Worm (Caenorhabditis elegans) whole organism, late embryonic: ENCODE measurements around the gene H04D03.2.

Experiments
- C38D4.7 ChIP-seq: fragments of 200-800 bp; sonication (Bioruptor generic); optimal IDR thresholded peaks from 2 replicates; lab custom pipeline; 2018; ENCODE audit warnings: mild to moderate bottlenecking, missing genetic modification characterization, moderate library complexity, missing compliant biosample characterization
- F13H6.1 ChIP-seq: sonication (generic microtip); optimal IDR thresholded peaks from 2 replicates; lab custom pipeline; 2016; ENCODE audit warnings: missing genetic modification characterization, missing compliant biosample characterization
- ama-1 ChIP-seq: fragments of 150-350 bp; optimal IDR thresholded peaks from 2 replicates; lab custom pipeline; 2014
- ceh-14 ChIP-seq: sonication (generic microtip); optimal IDR thresholded peaks from 2 replicates; lab custom pipeline; 2016; ENCODE audit warnings: missing genotype, missing genetic modification characterization, missing compliant biosample characterization
- ceh-18 ChIP-seq: sonication (generic microtip); optimal IDR thresholded peaks from 2 replicates; lab custom pipeline; 2016; ENCODE audit warnings: missing genetic modification characterization, missing compliant biosample characterization
- ceh-19 ChIP-seq: fragments of 200-800 bp; sonication (Bioruptor generic); optimal IDR thresholded peaks from 2 replicates; lab custom pipeline; 2018; ENCODE audit warnings: mild to moderate bottlenecking, missing genetic modification characterization, missing compliant biosample characterization
- ceh-2 ChIP-seq: sonication (generic microtip); optimal IDR thresholded peaks from 2 replicates; lab custom pipeline; 2016; ENCODE audit warnings: missing genotype, missing genetic modification characterization, missing compliant biosample characterization
- ceh-22 ChIP-seq: sonication (generic microtip); optimal IDR thresholded peaks from 2 replicates; lab custom pipeline; 2017; ENCODE audit warnings: missing biosample characterization, missing genetic modification characterization
- ceh-24 ChIP-seq: sonication (generic microtip); optimal IDR thresholded peaks from 2 replicates; lab custom pipeline; 2016; ENCODE audit warnings: mild to moderate bottlenecking, missing genetic modification characterization, missing compliant biosample characterization
- ceh-30 ChIP-seq: fragments of 150-350 bp; optimal IDR thresholded peaks from 2 replicates; lab custom pipeline; 2014; ENCODE audit warnings: missing biosample characterization, missing genetic modification characterization
- ceh-31 ChIP-seq: sonication (generic microtip); optimal IDR thresholded peaks from 2 replicates; lab custom pipeline; 2016; ENCODE audit warnings: missing genetic modification characterization, missing compliant biosample characterization
- ceh-34 ChIP-seq: sonication (generic microtip); optimal IDR thresholded peaks from 2 replicates; lab custom pipeline; 2016; ENCODE audit warnings: mild to moderate bottlenecking, missing genetic modification characterization, missing compliant biosample characterization
- ceh-45 ChIP-seq: fragments of 200-800 bp; sonication (Bioruptor generic); IDR thresholded peaks from 2 replicates; pipeline ENCODE4 v1.3.6; 2022; ENCODE audit warnings: missing genetic modification reagents, missing genetic modification characterization, missing compliant biosample characterization
- ceh-48 ChIP-seq: sonication (generic microtip); optimal IDR thresholded peaks from 2 replicates; lab custom pipeline; 2016; ENCODE audit warnings: missing genetic modification characterization, inconsistent platforms, missing compliant biosample characterization
- ceh-6 ChIP-seq: fragments of 200-800 bp; sonication (Bioruptor generic); optimal IDR thresholded peaks from 2 replicates; lab custom pipeline; 2018; ENCODE audit warnings: mild to moderate bottlenecking, missing genetic modification characterization, missing compliant biosample characterization
- ceh-9 ChIP-seq: sonication (generic microtip); optimal IDR thresholded peaks from 2 replicates; lab custom pipeline; 2016; ENCODE audit warnings: mild to moderate bottlenecking, missing genetic modification characterization, inconsistent platforms, missing compliant biosample characterization
- che-1 ChIP-seq: sonication (generic microtip); optimal IDR thresholded peaks from 2 replicates; lab custom pipeline; 2016; ENCODE audit warnings: mild to moderate bottlenecking, missing genetic modification characterization, missing compliant biosample characterization
- elt-2 ChIP-seq: sonication (generic microtip); optimal IDR thresholded peaks from 2 replicates; lab custom pipeline; 2016; ENCODE audit warnings: missing genetic modification reagents, missing genetic modification characterization, missing compliant biosample characterization
- eyg-1 ChIP-seq: sonication (generic microtip); optimal IDR thresholded peaks from 2 replicates; lab custom pipeline; 2016; ENCODE audit warnings: missing genotype, missing genetic modification characterization, missing compliant biosample characterization
- fax-1 ChIP-seq: sonication (generic microtip); optimal IDR thresholded peaks from 2 replicates; lab custom pipeline; 2016; ENCODE audit warnings: missing genotype, missing genetic modification characterization, missing compliant biosample characterization
- fkh-10 ChIP-seq: fragments of 150-350 bp; optimal IDR thresholded peaks from 2 replicates; lab custom pipeline; 2014; ENCODE audit warnings: missing biosample characterization, missing genetic modification reagents, missing genetic modification characterization
- fkh-6 ChIP-seq: sonication (generic microtip); optimal IDR thresholded peaks from 2 replicates; lab custom pipeline; 2016; ENCODE audit warnings: missing genetic modification characterization, missing compliant biosample characterization
- gmeb-2 ChIP-seq: sonication (generic microtip); optimal IDR thresholded peaks from 2 replicates; lab custom pipeline; 2016; ENCODE audit warnings: missing genetic modification characterization, inconsistent platforms, missing compliant biosample characterization
- hlh-13 ChIP-seq: fragments of 200-800 bp; sonication (Bioruptor generic); optimal IDR thresholded peaks from 2 replicates; lab custom pipeline; 2018; ENCODE audit warnings: mild to moderate bottlenecking, missing genetic modification characterization, missing compliant biosample characterization
- hlh-15 ChIP-seq: sonication (generic microtip); optimal IDR thresholded peaks from 2 replicates; lab custom pipeline; 2016; ENCODE audit warnings: missing genetic modification characterization, missing compliant biosample characterization
- hlh-6 ChIP-seq: sonication (generic microtip); optimal IDR thresholded peaks from 2 replicates; lab custom pipeline; 2016; ENCODE audit warnings: missing genotype, missing genetic modification characterization, missing compliant biosample characterization
- hlh-8 ChIP-seq: sonication (generic microtip); optimal IDR thresholded peaks from 2 replicates; lab custom pipeline; 2016; ENCODE audit warnings: missing genotype, missing genetic modification characterization, missing compliant biosample characterization
- lim-6 ChIP-seq: sonication (generic microtip); optimal IDR thresholded peaks from 2 replicates; lab custom pipeline; 2016; ENCODE audit warnings: missing genetic modification characterization, missing compliant biosample characterization
- madf-2 ChIP-seq: sonication (generic microtip); optimal IDR thresholded peaks from 2 replicates; lab custom pipeline; 2017; ENCODE audit warnings: missing genetic modification characterization, missing compliant biosample characterization
- nfya-1 ChIP-seq: sonication (generic microtip); optimal IDR thresholded peaks from 2 replicates; lab custom pipeline; 2017; ENCODE audit warnings: missing genetic modification characterization, mild to moderate bottlenecking, missing compliant biosample characterization, antibody characterized with exemption, moderate library complexity
- npax-4 ChIP-seq: sonication (generic microtip); optimal IDR thresholded peaks from 2 replicates; lab custom pipeline; 2016; ENCODE audit warnings: missing genetic modification characterization, missing compliant biosample characterization
- odd-2 ChIP-seq: sonication (generic microtip); optimal IDR thresholded peaks from 2 replicates; lab custom pipeline; 2017; ENCODE audit warnings: antibody characterized with exemption, mild to moderate bottlenecking, missing genetic modification characterization, missing compliant biosample characterization
- pag-3 ChIP-seq: sonication (generic microtip); optimal IDR thresholded peaks from 2 replicates; lab custom pipeline; 2016; ENCODE audit warnings: missing compliant biosample characterization, missing genetic modification characterization, borderline replicate concordance
- pat-9 ChIP-seq: fragments of 200-800 bp; sonication (Bioruptor generic); optimal IDR thresholded peaks from 2 replicates; lab custom pipeline; 2018; ENCODE audit warnings: mild to moderate bottlenecking, missing genetic modification characterization, moderate library complexity, missing compliant biosample characterization
- pax-1 ChIP-seq: fragments of 150-350 bp; optimal IDR thresholded peaks from 2 replicates; lab custom pipeline; 2014; ENCODE audit warnings: missing biosample characterization, missing genetic modification characterization
- pha-4 ChIP-seq: fragments of 150-350 bp; optimal IDR thresholded peaks from 2 replicates; lab custom pipeline; 2018; ENCODE audit warnings: missing biosample characterization, missing genetic modification reagents, missing genetic modification characterization
- pqm-1 ChIP-seq: sonication (generic microtip); optimal IDR thresholded peaks from 2 replicates; lab custom pipeline; 2016; ENCODE audit warnings: missing genetic modification characterization, missing compliant biosample characterization
- ref-2 ChIP-seq: sonication (generic microtip); optimal IDR thresholded peaks from 2 replicates; lab custom pipeline; 2016; ENCODE audit warnings: missing genetic modification characterization, missing compliant biosample characterization
- rnt-1 ChIP-seq: sonication (generic microtip); optimal IDR thresholded peaks from 2 replicates; lab custom pipeline; 2016; ENCODE audit warnings: missing genetic modification characterization, missing compliant biosample characterization
- sdc-2 ChIP-seq: sonication (generic microtip); optimal IDR thresholded peaks from 2 replicates; lab custom pipeline; 2016; ENCODE audit warnings: missing genotype, missing genetic modification characterization, missing compliant biosample characterization
- sox-2 ChIP-seq: fragments of 200-800 bp; sonication (Bioruptor generic); IDR thresholded peaks from 2 replicates; pipeline ENCODE4 v1.3.6; 2022; ENCODE audit warnings: missing genetic modification reagents, missing genetic modification characterization, missing compliant biosample characterization
- sox-4 ChIP-seq: sonication (generic microtip); optimal IDR thresholded peaks from 2 replicates; lab custom pipeline; 2017; ENCODE audit warnings: mild to moderate bottlenecking, missing genetic modification characterization, inconsistent platforms, missing compliant biosample characterization
- syd-9 ChIP-seq: sonication (generic microtip); optimal IDR thresholded peaks from 2 replicates; lab custom pipeline; 2016; ENCODE audit warnings: mild to moderate bottlenecking, missing genetic modification characterization, moderate library complexity, missing compliant biosample characterization
- tbx-2 ChIP-seq: sonication (generic microtip); optimal IDR thresholded peaks from 2 replicates; lab custom pipeline; 2016; ENCODE audit warnings: missing genetic modification characterization, missing compliant biosample characterization
- ttx-3 ChIP-seq: sonication (generic microtip); optimal IDR thresholded peaks from 2 replicates; lab custom pipeline; 2016; ENCODE audit warnings: missing genetic modification reagents, missing genetic modification characterization, missing compliant biosample characterization
- unc-3 ChIP-seq, 2 experiments: fragments of 200-800 bp in 1 of 2; sonication (Bioruptor generic) in 1 of 2; sonication (generic microtip) in 1 of 2; conservative IDR thresholded peaks in 1 of 2; optimal IDR thresholded peaks in 1 of 2; 2 replicates each; pipeline versions ENCODE4 v1.3.6 to Lab custom; 2016 to 2022; ENCODE audit warnings: missing compliant biosample characterization in 2 of 2, missing genetic modification characterization in 2 of 2, missing genetic modification reagents in 1 of 2
- unc-42 ChIP-seq: sonication (generic microtip); optimal IDR thresholded peaks from 2 replicates; lab custom pipeline; 2016; ENCODE audit warnings: missing genotype, missing genetic modification characterization, missing compliant biosample characterization
- unc-55 ChIP-seq: sonication (generic microtip); optimal IDR thresholded peaks from 2 replicates; lab custom pipeline; 2017; ENCODE audit warnings: missing biosample characterization, missing genetic modification reagents, missing genetic modification characterization
- unc-86 ChIP-seq: sonication (generic microtip); optimal IDR thresholded peaks from 2 replicates; lab custom pipeline; 2016; ENCODE audit warnings: missing genetic modification characterization, missing compliant biosample characterization
- zip-5 ChIP-seq: sonication (generic microtip); optimal IDR thresholded peaks from 2 replicates; lab custom pipeline; 2016; ENCODE audit warnings: missing genetic modification characterization, missing compliant biosample characterization

The H04D03.2 gene

ce11 chrIII:10462935-10463548 lies 20.8 kb upstream of the H04D03.2 start:
- no peak for TF ChIP-seq elt-2
- TF ChIP-seq odd-2 (tag; lab: Kevin White, UChicago), result no peak
- TF ChIP-seq ceh-34 (tag; lab: Kevin White, UChicago), result no peak
- no peak for TF ChIP-seq pax-1 (tag; lab: Kevin White, UChicago)
- TF ChIP-seq, all 69 proteins: peak for 0

DNA sequence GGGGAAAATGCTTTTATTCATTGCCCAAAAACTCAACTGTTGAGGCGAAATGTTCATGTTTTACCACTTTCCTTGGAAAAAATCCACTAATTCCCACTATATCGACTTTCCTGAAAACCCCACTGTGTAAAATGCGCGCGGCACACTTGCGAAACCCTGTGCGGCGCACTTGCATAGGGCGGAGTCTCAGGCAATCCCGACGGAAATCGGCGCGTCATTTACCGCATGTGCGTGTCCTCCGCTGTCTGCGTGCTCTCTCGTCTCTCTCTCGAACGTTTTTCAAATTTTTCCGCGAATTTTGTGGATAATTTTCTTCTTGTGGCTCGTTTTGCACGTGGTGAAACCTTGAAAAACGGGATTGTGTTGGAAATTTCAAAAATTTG lies 18.9 kb upstream of the H04D03.2 start, which contains the start of gene atx-2:
atx-2 (plus strand) TSS at position 226 of the 383 bp plus-strand sequence.
- TF ChIP-seq ceh-24 (tag; lab: Kevin White, UChicago) (peak; percentile 93), ceh-2 (tag; lab: Kevin White, UChicago) (peak; percentile 97), tbx-2 (peak; percentile 99), ceh-31 (tag; lab: Kevin White, UChicago) (peak; percentile 99), ceh-18 (tag; lab: Kevin White, UChicago) (peak; percentile 94), ttx-3 (tag; lab: Kevin White, UChicago) (peak; percentile 98), ama-1 (lab: Kevin White, UChicago) (no peak), sdc-2 (tag; lab: Kevin White, UChicago) (peak; percentile 89), madf-2 (tag; lab: Kevin White, UChicago) (peak; percentile 96), ceh-30 (tag; lab: Kevin White, UChicago) (peak; percentile 98), hlh-6 (tag; lab: Kevin White, UChicago) (peak; percentile 98), pax-1 (tag; lab: Kevin White, UChicago) (no peak), ceh-19 (GFP tag; lab: Kevin White, UChicago) (peak; percentile 98), unc-55 (GFP tag; lab: Kevin White, UChicago) (peak; percentile 48), ceh-34 (tag; lab: Kevin White, UChicago) (peak; percentile 99), pqm-1 (tag; lab: Kevin White, UChicago) (peak; percentile 92), unc-3 (GFP tag; conservative IDR thresholded peaks at IDR 0.05; lab: Robert Waterston, UW) (peak; percentile 98), unc-3 (tag; optimal IDR thresholded peaks at IDR 0.05; lab: Kevin White, UChicago) (peak; percentile 99), unc-42 (tag; lab: Kevin White, UChicago) (peak; percentile 84), ceh-22 (tag; lab: Kevin White, UChicago) (peak; percentile 98), pat-9 (peak; percentile 98), hlh-8 (peak; percentile 99), rnt-1 (tag; lab: Kevin White, UChicago) (peak; percentile 99), ref-2 (peak; percentile 99), odd-2 (tag; lab: Kevin White, UChicago) (peak; percentile 92), ceh-14 (tag; lab: Kevin White, UChicago) (peak; percentile 99), pha-4 (no peak), npax-4 (peak; percentile 89), unc-86 (tag; lab: Kevin White, UChicago) (peak; percentile 98), F13H6.1 (tag; lab: Kevin White, UChicago) (peak; percentile 97), hlh-13 (GFP tag; lab: Kevin White, UChicago) (peak; percentile 87), fax-1 (tag; lab: Kevin White, UChicago) (peak; percentile 97), zip-5 (tag; lab: Kevin White, UChicago) (peak; percentile 95), fkh-6 (tag; lab: Kevin White, UChicago) (peak; percentile 95), lim-6 (tag; lab: Kevin White, UChicago) (peak; percentile 98), ceh-45 (GFP tag; lab: Robert Waterston, UW) (peak; percentile 99), sox-4 (tag; lab: Kevin White, UChicago) (peak; percentile 99), syd-9 (tag; lab: Kevin White, UChicago) (peak; percentile 98), che-1 (tag; lab: Kevin White, UChicago) (peak; percentile 93), ceh-6 (GFP tag; lab: Kevin White, UChicago) (peak; percentile 97), ceh-9 (tag; lab: Kevin White, UChicago) (peak; percentile 87), fkh-10 (GFP tag; lab: Kevin White, UChicago) (peak; percentile 93), hlh-15 (tag; lab: Kevin White, UChicago) (peak; percentile 96), pag-3 (tag; lab: Kevin White, UChicago) (peak; percentile 97), C38D4.7 (GFP tag; lab: Kevin White, UChicago) (peak; percentile 95), eyg-1 (peak; percentile 98), nfya-1 (peak; percentile 98), gmeb-2 (peak; percentile 98), ceh-48 (tag; lab: Kevin White, UChicago) (peak; percentile 97), sox-2 (GFP tag; lab: Robert Waterston, UW) (peak; percentile 94)
